Worm (Caenorhabditis elegans) whole organism, L1 larva: ENCODE measurements around the gene lips-8.

ENCODE experiments used
- C16A3.4 ChIP-seq: fragments of 150-350 bp; optimal IDR thresholded peaks from 2 replicates; lab custom pipeline; 2014; ENCODE audit warnings: missing biosample characterization, missing genetic modification characterization
- C34B4.2 ChIP-seq: sonication (generic microtip); optimal IDR thresholded peaks from 2 replicates; lab custom pipeline; 2017; ENCODE audit warnings: mild to moderate bottlenecking, missing genetic modification characterization, missing compliant biosample characterization
- alr-1 ChIP-seq: fragments of 200-800 bp; sonication (Bioruptor generic); optimal IDR thresholded peaks from 2 replicates; lab custom pipeline; 2018; ENCODE audit warnings: borderline replicate concordance, mild to moderate bottlenecking, missing genetic modification characterization, missing compliant biosample characterization
- ama-1 ChIP-seq: fragments of 150-350 bp; optimal IDR thresholded peaks from 2 replicates; lab custom pipeline; 2014
- blmp-1 ChIP-seq: fragments of 150-350 bp; optimal IDR thresholded peaks from 2 replicates; lab custom pipeline; 2014; ENCODE audit warnings: missing biosample characterization, missing genetic modification characterization
- ceh-88 ChIP-seq: fragments of 200-800 bp; sonication (Bioruptor generic); IDR thresholded peaks from 2 replicates; pipeline ENCODE4 v1.3.6; 2022; ENCODE audit warnings: missing genetic modification characterization, missing compliant biosample characterization
- ces-1 ChIP-seq: fragments of 150-350 bp; optimal IDR thresholded peaks from 2 replicates; lab custom pipeline; 2014; ENCODE audit warnings: missing biosample characterization, missing genetic modification reagents, missing genetic modification characterization
- efl-1 ChIP-seq, 4 experiments: fragments of 150-350 bp; optimal IDR thresholded peaks in 3 of 4; peaks in 1 of 4; 1 replicate in 1 of 4; 2 replicates in 3 of 4; lab custom pipeline; 2014; ENCODE audit warnings: missing biosample characterization in 2 of 4, missing genetic modification characterization in 2 of 4, missing genetic modification reagents in 2 of 4
- egl-27 ChIP-seq, 2 experiments: fragments of 150-350 bp in 1 of 2; sonication (generic microtip); optimal IDR thresholded peaks; 3 replicates each; lab custom pipeline; 2017 to 2018; ENCODE audit warnings: missing biosample characterization in 2 of 2, missing genetic modification characterization in 2 of 2, missing genetic modification reagents in 2 of 2
- elt-3 ChIP-seq, 6 experiments: fragments of 150-350 bp in 1 of 6; sonication (generic microtip); optimal IDR thresholded peaks; 2 replicates each; lab custom pipeline; 2017 to 2018; ENCODE audit warnings: missing biosample characterization in 6 of 6, missing genetic modification characterization in 6 of 6, inconsistent platforms in 1 of 6
- fkh-8 ChIP-seq: sonication (generic microtip); optimal IDR thresholded peaks from 2 replicates; lab custom pipeline; 2016; ENCODE audit warnings: mild to moderate bottlenecking, missing genetic modification characterization, missing compliant biosample characterization
- grh-1 ChIP-seq: fragments of 200-800 bp; sonication (Bioruptor generic); IDR thresholded peaks from 2 replicates; pipeline ENCODE4 v1.3.6; 2022; ENCODE audit warnings: missing genetic modification reagents, missing genetic modification characterization, missing compliant biosample characterization
- hlh-17 ChIP-seq: fragments of 200-800 bp; sonication (Bioruptor generic); optimal IDR thresholded peaks from 2 replicates; lab custom pipeline; 2018; ENCODE audit warnings: missing genetic modification characterization, mild to moderate bottlenecking, missing compliant biosample characterization, moderate library complexity, borderline replicate concordance
- hlh-4 ChIP-seq: sonication (generic microtip); optimal IDR thresholded peaks from 2 replicates; lab custom pipeline; 2016; ENCODE audit warnings: mild to moderate bottlenecking, missing genetic modification characterization, missing compliant biosample characterization
- irx-1 ChIP-seq: sonication (generic microtip); optimal IDR thresholded peaks from 2 replicates; lab custom pipeline; 2016; ENCODE audit warnings: missing genetic modification characterization, missing compliant biosample characterization
- jun-1 ChIP-seq: fragments of 150-350 bp; optimal IDR thresholded peaks from 2 replicates; lab custom pipeline; 2014; ENCODE audit warnings: missing biosample characterization, missing genetic modification reagents, missing genetic modification characterization
- lin-13 ChIP-seq: fragments of 150-350 bp; optimal IDR thresholded peaks from 2 replicates; lab custom pipeline; 2014; ENCODE audit warnings: missing biosample characterization, missing genetic modification reagents, missing genetic modification characterization
- lin-15B ChIP-seq: fragments of 150-350 bp; sonication (generic microtip); optimal IDR thresholded peaks from 3 replicates; lab custom pipeline; 2014; ENCODE audit warnings: missing biosample characterization, missing genetic modification characterization
- lin-35 ChIP-seq, 2 experiments: fragments of 150-350 bp; optimal IDR thresholded peaks; 2 replicates each; lab custom pipeline; 2014; ENCODE audit warnings: missing biosample characterization in 2 of 2, missing genetic modification characterization in 2 of 2, missing genetic modification reagents in 2 of 2
- lin-39 ChIP-seq: fragments of 150-350 bp; optimal IDR thresholded peaks from 2 replicates; lab custom pipeline; 2014; ENCODE audit warnings: missing biosample characterization, missing genetic modification reagents, missing genetic modification characterization
- lir-3 ChIP-seq: sonication (generic microtip); optimal IDR thresholded peaks from 2 replicates; lab custom pipeline; 2016; ENCODE audit warnings: mild to moderate bottlenecking, missing genetic modification characterization, moderate library complexity, missing compliant biosample characterization; ENCODE audit not compliant: poor library complexity
- mef-2 ChIP-seq: fragments of 150-350 bp; optimal IDR thresholded peaks from 2 replicates; lab custom pipeline; 2014; ENCODE audit warnings: missing biosample characterization, missing genetic modification characterization
- nhr-20 ChIP-seq: sonication (generic microtip); optimal IDR thresholded peaks from 2 replicates; lab custom pipeline; 2016; ENCODE audit warnings: mild to moderate bottlenecking, missing genetic modification characterization, missing compliant biosample characterization
- nhr-71 ChIP-seq: sonication (generic microtip); optimal IDR thresholded peaks from 2 replicates; lab custom pipeline; 2016; ENCODE audit warnings: mild to moderate bottlenecking, missing genetic modification characterization, moderate library complexity, missing compliant biosample characterization
- nhr-76 ChIP-seq: sonication (generic microtip); optimal IDR thresholded peaks from 2 replicates; lab custom pipeline; 2017; ENCODE audit warnings: missing biosample characterization, missing genetic modification characterization
- nhr-85 ChIP-seq: sonication (generic microtip); peaks from one replicate; lab custom pipeline; 2016; ENCODE audit warnings: missing genetic modification characterization, inconsistent platforms, missing compliant biosample characterization
- nhr-90 ChIP-seq: sonication (generic microtip); optimal IDR thresholded peaks from 2 replicates; lab custom pipeline; 2016; ENCODE audit warnings: mild to moderate bottlenecking, missing genetic modification characterization, missing compliant biosample characterization; ENCODE audit not compliant: poor library complexity
- pax-3 ChIP-seq: fragments of 200-800 bp; sonication (Bioruptor generic); optimal IDR thresholded peaks from 2 replicates; lab custom pipeline; 2018; ENCODE audit warnings: mild to moderate bottlenecking, missing genetic modification characterization, moderate library complexity, missing compliant biosample characterization
- skn-1 ChIP-seq: fragments of 150-350 bp; optimal IDR thresholded peaks from 2 replicates; lab custom pipeline; 2014; ENCODE audit warnings: missing biosample characterization, missing genetic modification characterization
- snpc-4 ChIP-seq: fragments of 150-350 bp; optimal IDR thresholded peaks from 2 replicates; lab custom pipeline; 2014; ENCODE audit warnings: missing biosample characterization, missing genetic modification characterization
- swsn-7 ChIP-seq: sonication (generic microtip); optimal IDR thresholded peaks from 2 replicates; lab custom pipeline; 2016; ENCODE audit warnings: missing genetic modification characterization, missing compliant biosample characterization
- unc-30 ChIP-seq: sonication (generic microtip); optimal IDR thresholded peaks from 2 replicates; lab custom pipeline; 2017; ENCODE audit warnings: missing biosample characterization, missing genetic modification characterization
- unc-86 ChIP-seq: sonication (generic microtip); optimal IDR thresholded peaks from 2 replicates; lab custom pipeline; 2016; ENCODE audit warnings: missing genetic modification characterization, missing compliant biosample characterization
- unc-98 ChIP-seq: fragments of 200-800 bp; sonication (Bioruptor generic); IDR thresholded peaks from 2 replicates; pipeline ENCODE4 v1.3.6; 2022; ENCODE audit warnings: missing genetic modification characterization, missing compliant biosample characterization
- vab-15 ChIP-seq: sonication (generic microtip); optimal IDR thresholded peaks from 2 replicates; lab custom pipeline; 2017; ENCODE audit warnings: missing genotype, mild to moderate bottlenecking, missing genetic modification characterization, missing compliant biosample characterization
- zip-4 ChIP-seq: fragments of 200-800 bp; sonication (Bioruptor generic); optimal IDR thresholded peaks from 2 replicates; lab custom pipeline; 2018; ENCODE audit warnings: mild to moderate bottlenecking, missing genetic modification characterization, moderate library complexity, missing compliant biosample characterization

The lips-8 gene

ce11 chrX:14875668-14876067 lies 22.6 kb upstream of the lips-8 start, which contains the start of gene sssh-1:
TSS of gene sssh-1 (plus strand) at chrX:14875968.
- TF ChIP-seq ceh-88 (GFP tag; lab: Robert Waterston, UW): no peak
- no peak for TF ChIP-seq lin-15B (tag; lab: Kevin White, UChicago)
- no peak for TF ChIP-seq pax-3
- no peak for TF ChIP-seq irx-1 (tag; lab: Kevin White, UChicago)
- no peak for TF ChIP-seq lir-3 (tag; lab: Kevin White, UChicago)
- no peak for TF ChIP-seq unc-30 (tag; lab: Kevin White, UChicago)
- no peak for TF ChIP-seq unc-98 (GFP tag; lab: Robert Waterston, UW)
- TF ChIP-seq nhr-71 (tag; lab: Kevin White, UChicago): no peak
- no peak for TF ChIP-seq jun-1 (tag; lab: Kevin White, UChicago)
- TF ChIP-seq lin-39 (tag; lab: Kevin White, UChicago): no peak
- TF ChIP-seq C34B4.2 (tag; lab: Kevin White, UChicago): no peak
- no peak for TF ChIP-seq nhr-20 (tag; lab: Kevin White, UChicago)
- TF ChIP-seq egl-27 (tag; optimal IDR thresholded peaks at IDR 0.05; lab: Kevin White, UChicago): no peak
- TF ChIP-seq hlh-4: no peak
- TF ChIP-seq skn-1: no peak
- TF ChIP-seq unc-86 (tag; lab: Kevin White, UChicago): no peak
- no peak for TF ChIP-seq nhr-90 (tag; lab: Kevin White, UChicago)
- TF ChIP-seq snpc-4: no peak

- no peak for TF ChIP-seq swsn-7
- no peak for TF ChIP-seq alr-1 (tag; lab: Kevin White, UChicago)
- no peak for TF ChIP-seq nhr-76
- TF ChIP-seq lin-35 (GFP tag; optimal IDR thresholded peaks at IDR 0.05; lab: Kevin White, UChicago): no peak
- TF ChIP-seq ama-1 (lab: Kevin White, UChicago): no peak
- no peak for TF ChIP-seq grh-1 (GFP tag; lab: Robert Waterston, UW)
- TF ChIP-seq nhr-20 (tag; lab: Kevin White, UChicago): no peak
- TF ChIP-seq lin-13 (GFP tag; lab: Kevin White, UChicago): no peak
- no peak for TF ChIP-seq ceh-88 (GFP tag; lab: Robert Waterston, UW)
- no peak for TF ChIP-seq nhr-85 (tag; lab: Kevin White, UChicago)
- TF ChIP-seq ces-1 (GFP tag; lab: Kevin White, UChicago): no peak
These were observed 20.6 kb upstream of the lips-8 start for ce11 chrX:14877691-14878090.

ce11 chrX:14881119-14881518 lies 17.2 kb upstream of the lips-8 start, which contains the start of gene flp-8:
TSS of gene flp-8 (plus strand) at chrX:14881419.
- TF ChIP-seq grh-1 (GFP tag; lab: Robert Waterston, UW) (no peak), vab-15 (tag; lab: Kevin White, UChicago) (no peak), C16A3.4 (tag; lab: Kevin White, UChicago) (no peak), elt-3 (tag; optimal IDR thresholded peaks at IDR 0.05; lab: Kevin White, UChicago) (no peak), fkh-8 (no peak)

- TF ChIP-seq hlh-17 (GFP tag; lab: Kevin White, UChicago): no peak
- peak; percentile 88 for TF ChIP-seq blmp-1 (tag; lab: Kevin White, UChicago)
- no peak for TF ChIP-seq zip-4 (GFP tag; lab: Kevin White, UChicago)
- peak in 1 of 6 experiments; percentile 32 for TF ChIP-seq elt-3 (tag; optimal IDR thresholded peaks at IDR 0.05; lab: Kevin White, UChicago)
These were observed 12.4 kb upstream of the lips-8 start for ce11 chrX:14885855-14886254.

ce11 chrX:14888188-14888587 lies 10.1 kb upstream of the lips-8 start, which contains the start of gene daf-6:
TSS of gene daf-6 (plus strand) at chrX:14888488.
- TF ChIP-seq mef-2 (no peak), efl-1 (optimal IDR thresholded peaks at IDR 0.05; lab: Kevin White, UChicago) (no peak), efl-1 (GFP tag; optimal IDR thresholded peaks at IDR 0.05 in 1 of 2; lab: Kevin White, UChicago) (peak in 1 of 2 experiments; percentile 84)
- TF ChIP-seq, all 84 proteins: peak for 1
